Worm (Caenorhabditis elegans): ENCODE measurements around the gene K06A4.6.

ce11 chrV:9489411-9489810 lies 8.9 kb upstream of the K06A4.6 start, which contains the start of gene K06A4.10:
- TF ChIP-seq lin-15B (tag; optimal IDR thresholded peaks at IDR 0.05) (no peak), R02D3.7 (tag; optimal IDR thresholded peaks at IDR 0.05) (no peak), ceh-44 (GFP tag; IDR thresholded peaks at IDR 0.05) (no peak), F10B5.3 (tag; optimal IDR thresholded peaks at IDR 0.05) (no peak), ZK337.2 (GFP tag; IDR thresholded peaks at IDR 0.05) (no peak), zag-1 (tag; optimal IDR thresholded peaks at IDR 0.05) (no peak), snpc-4 (tag; optimal IDR thresholded peaks at IDR 0.05) (no peak)
